Worm (Caenorhabditis elegans): ENCODE data around the gene hst-6.

DNA sequence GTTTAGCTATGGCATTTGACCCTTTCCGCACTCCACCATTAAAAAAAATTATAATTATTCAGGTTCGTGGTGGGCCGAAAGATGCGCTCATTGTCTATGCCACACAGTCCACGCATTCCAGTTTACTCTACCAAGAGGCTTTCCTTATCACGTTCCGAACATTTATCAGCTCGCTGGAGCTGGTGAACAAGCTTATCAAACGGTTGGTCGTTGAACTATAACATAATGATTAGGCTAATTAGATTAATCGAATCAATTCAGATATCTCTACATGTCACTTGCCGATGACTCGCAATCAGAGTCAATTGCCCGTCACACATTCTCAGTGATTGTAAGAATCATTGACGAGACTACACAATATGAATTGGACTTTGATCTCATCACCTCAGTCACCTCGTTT, 6.0 kb upstream of the hst-6 start:
- TF ChIP-seq aly-2 (tag; optimal IDR thresholded peaks at IDR 0.05) (no peak), ztf-11 (tag; optimal IDR thresholded peaks at IDR 0.05) (no peak), mes-2 (tag; optimal IDR thresholded peaks at IDR 0.05; ENCODE audit: poor library complexity, severe bottlenecking) (no peak), sdz-12 (GFP tag; optimal IDR thresholded peaks at IDR 0.05) (no peak)

Data from whole organism, L4 larva.